Fruit fly (Drosophila melanogaster): ENCODE measurements around the gene Appl.

Gene Appl

DNA sequence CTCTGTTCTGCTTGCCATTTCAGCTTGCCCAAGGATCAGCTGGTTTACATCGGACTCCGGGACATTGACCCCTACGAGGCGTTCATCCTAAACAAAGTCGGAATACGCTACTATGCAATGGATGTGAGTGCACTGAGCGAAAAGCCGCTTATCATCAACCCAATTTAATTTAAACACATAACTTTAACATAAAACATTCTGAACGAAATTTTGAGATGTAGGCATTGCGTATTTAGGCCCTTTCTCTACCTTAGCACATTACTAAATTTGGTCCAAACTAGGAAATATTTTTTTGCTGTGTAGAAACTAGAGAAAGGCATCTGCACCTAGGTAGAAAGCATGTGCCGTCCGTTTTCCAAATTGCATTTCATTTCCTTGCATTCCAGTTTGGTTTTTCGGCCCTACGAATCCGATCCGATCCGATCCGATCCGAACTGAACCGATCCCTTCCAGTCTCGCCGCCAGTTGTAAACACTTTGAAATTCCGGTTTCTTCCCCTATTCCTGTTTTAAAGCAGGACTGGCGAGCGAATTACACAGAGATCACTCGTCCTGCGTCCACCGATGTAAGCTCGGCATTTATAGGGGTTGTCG, 3.7 kb upstream of the Appl start:
- TF ChIP-seq ttk (optimal IDR thresholded peaks at IDR 0.05) (no peak), Myc (optimal IDR thresholded peaks at IDR 0.05) (no peak), Sin3A (optimal IDR thresholded peaks at IDR 0.05) (no peak), h (optimal IDR thresholded peaks at IDR 0.05) (no peak), psq (optimal IDR thresholded peaks at IDR 0.05) (no peak), insv (optimal IDR thresholded peaks at IDR 0.05) (no peak)

- TF ChIP-seq Sin3A (optimal IDR thresholded peaks at IDR 0.05): no peak
- TF ChIP-seq psq (optimal IDR thresholded peaks at IDR 0.05): no peak
- no peak for TF ChIP-seq insv (optimal IDR thresholded peaks at IDR 0.05)
- TF ChIP-seq h (optimal IDR thresholded peaks at IDR 0.05): no peak
- no peak for TF ChIP-seq Myc (optimal IDR thresholded peaks at IDR 0.05)
- no peak for TF ChIP-seq ttk (optimal IDR thresholded peaks at IDR 0.05)
Measured at dm6 chrX:542069-542468, 11.8 kb downstream of the Appl start.

DNA sequence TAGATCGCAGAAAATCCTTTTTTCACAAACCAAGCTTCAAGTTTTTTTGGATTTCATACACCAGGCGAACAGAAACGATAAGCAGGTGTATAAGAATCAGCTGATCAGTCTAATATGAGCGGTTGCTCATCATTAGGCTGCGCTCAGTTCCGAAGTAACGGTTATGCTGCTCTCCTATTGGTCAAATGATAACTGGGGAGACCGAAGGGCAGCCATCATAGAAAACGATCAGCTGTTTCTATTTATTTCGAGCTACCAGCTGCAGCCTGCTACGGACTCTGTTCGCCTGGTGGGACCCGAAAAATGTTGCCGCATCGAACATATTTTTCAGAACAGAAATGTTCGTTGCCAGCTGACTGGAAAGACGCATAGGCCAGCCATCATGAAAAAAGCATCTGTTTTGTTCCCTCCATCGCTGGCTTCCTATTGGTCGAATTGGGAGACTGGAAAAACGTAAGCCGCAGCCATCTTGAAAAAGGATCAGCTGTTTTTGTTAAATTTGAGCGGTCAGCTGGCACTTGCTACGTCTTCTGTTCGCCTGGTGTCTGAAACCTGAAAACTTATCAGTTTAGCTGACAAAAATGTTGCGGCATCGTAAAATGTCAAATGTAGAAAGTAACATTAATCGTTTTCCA, 16.2 kb downstream of the Appl start:
- TF ChIP-seq Myc (optimal IDR thresholded peaks at IDR 0.05) (no peak), psq (optimal IDR thresholded peaks at IDR 0.05) (no peak), h (optimal IDR thresholded peaks at IDR 0.05) (no peak), Sin3A (optimal IDR thresholded peaks at IDR 0.05) (no peak), insv (optimal IDR thresholded peaks at IDR 0.05) (no peak), ttk (optimal IDR thresholded peaks at IDR 0.05) (no peak)

- no peak for TF ChIP-seq Myc (optimal IDR thresholded peaks at IDR 0.05)
- TF ChIP-seq h (optimal IDR thresholded peaks at IDR 0.05): no peak
- no peak for TF ChIP-seq ttk (optimal IDR thresholded peaks at IDR 0.05)
- no peak for TF ChIP-seq insv (optimal IDR thresholded peaks at IDR 0.05)
- TF ChIP-seq Sin3A (optimal IDR thresholded peaks at IDR 0.05): no peak
- TF ChIP-seq psq (optimal IDR thresholded peaks at IDR 0.05): no peak
Measured at dm6 chrX:580635-581034, 50.3 kb downstream of the Appl start.

DNA sequence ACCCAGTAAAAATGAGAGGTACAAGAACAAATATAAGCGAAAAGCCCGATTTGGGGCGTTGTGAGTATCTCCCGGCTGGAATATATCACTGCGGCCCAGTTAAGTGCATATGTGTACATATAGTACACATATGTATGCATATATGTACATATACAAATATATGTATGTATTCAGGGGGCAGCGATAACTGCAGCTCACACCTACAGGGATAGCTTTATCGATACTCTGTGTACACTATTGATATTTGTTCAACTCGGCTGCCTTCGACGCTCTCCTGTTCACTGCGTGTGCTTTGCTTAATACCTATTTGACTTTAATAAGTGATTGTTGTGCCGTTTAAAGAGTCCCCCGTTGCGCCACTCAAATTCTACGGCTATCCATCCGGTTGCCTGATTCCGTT, 51.5 kb downstream of the Appl start, which contains the start of gene vnd:
vnd (plus strand) TSS at position 297 of the 400 bp plus-strand sequence.
- no peak for TF ChIP-seq ttk (optimal IDR thresholded peaks at IDR 0.05)
- TF ChIP-seq Sin3A (optimal IDR thresholded peaks at IDR 0.05): no peak
- no peak for TF ChIP-seq Myc (optimal IDR thresholded peaks at IDR 0.05)
- no peak for TF ChIP-seq h (optimal IDR thresholded peaks at IDR 0.05)
- TF ChIP-seq insv (optimal IDR thresholded peaks at IDR 0.05): no peak
- TF ChIP-seq psq (optimal IDR thresholded peaks at IDR 0.05): no peak

DNA sequence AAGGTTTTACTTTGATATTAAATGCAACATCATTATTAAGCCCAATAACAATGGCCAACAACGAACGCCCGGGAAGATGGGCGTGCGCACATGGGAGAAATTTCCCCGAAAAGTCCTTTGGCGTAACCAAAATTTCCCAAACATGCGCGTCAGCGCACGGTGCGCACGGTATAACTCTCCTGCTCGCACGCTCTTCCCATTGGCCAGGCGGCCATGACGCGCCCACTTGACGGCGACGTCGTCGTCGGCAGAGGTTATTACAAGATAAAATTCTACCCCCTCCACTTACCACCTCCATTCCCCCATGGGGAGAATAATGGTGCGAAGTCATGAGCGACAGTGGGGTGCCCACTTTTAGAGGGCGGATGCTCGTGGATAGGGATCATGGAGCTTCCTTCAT, 58.6 kb downstream of the Appl start:
- TF ChIP-seq psq (optimal IDR thresholded peaks at IDR 0.05): no peak
- no peak for TF ChIP-seq Sin3A (optimal IDR thresholded peaks at IDR 0.05)
- no peak for TF ChIP-seq h (optimal IDR thresholded peaks at IDR 0.05)
- TF ChIP-seq ttk (optimal IDR thresholded peaks at IDR 0.05): no peak
- TF ChIP-seq insv (optimal IDR thresholded peaks at IDR 0.05): no peak

- TF ChIP-seq Myc (optimal IDR thresholded peaks at IDR 0.05) (no peak), insv (optimal IDR thresholded peaks at IDR 0.05) (no peak), h (optimal IDR thresholded peaks at IDR 0.05) (no peak), Sin3A (optimal IDR thresholded peaks at IDR 0.05) (no peak), ttk (optimal IDR thresholded peaks at IDR 0.05) (no peak), psq (optimal IDR thresholded peaks at IDR 0.05) (no peak)
Measured at dm6 chrX:590479-590878, 60.2 kb downstream of the Appl start.

- TF ChIP-seq insv (optimal IDR thresholded peaks at IDR 0.05) (no peak), Sin3A (optimal IDR thresholded peaks at IDR 0.05) (no peak), Myc (optimal IDR thresholded peaks at IDR 0.05) (no peak), psq (optimal IDR thresholded peaks at IDR 0.05) (no peak), h (optimal IDR thresholded peaks at IDR 0.05) (no peak), ttk (optimal IDR thresholded peaks at IDR 0.05) (no peak)
Measured at dm6 chrX:592588-593288, 62.4 kb downstream of the Appl start.

- TF ChIP-seq h (optimal IDR thresholded peaks at IDR 0.05) (no peak), psq (optimal IDR thresholded peaks at IDR 0.05) (no peak), ttk (optimal IDR thresholded peaks at IDR 0.05) (no peak), Myc (optimal IDR thresholded peaks at IDR 0.05) (no peak), insv (optimal IDR thresholded peaks at IDR 0.05) (no peak), Sin3A (optimal IDR thresholded peaks at IDR 0.05) (no peak)
Measured at dm6 chrX:597057-597456, 66.8 kb downstream of the Appl start.

DNA sequence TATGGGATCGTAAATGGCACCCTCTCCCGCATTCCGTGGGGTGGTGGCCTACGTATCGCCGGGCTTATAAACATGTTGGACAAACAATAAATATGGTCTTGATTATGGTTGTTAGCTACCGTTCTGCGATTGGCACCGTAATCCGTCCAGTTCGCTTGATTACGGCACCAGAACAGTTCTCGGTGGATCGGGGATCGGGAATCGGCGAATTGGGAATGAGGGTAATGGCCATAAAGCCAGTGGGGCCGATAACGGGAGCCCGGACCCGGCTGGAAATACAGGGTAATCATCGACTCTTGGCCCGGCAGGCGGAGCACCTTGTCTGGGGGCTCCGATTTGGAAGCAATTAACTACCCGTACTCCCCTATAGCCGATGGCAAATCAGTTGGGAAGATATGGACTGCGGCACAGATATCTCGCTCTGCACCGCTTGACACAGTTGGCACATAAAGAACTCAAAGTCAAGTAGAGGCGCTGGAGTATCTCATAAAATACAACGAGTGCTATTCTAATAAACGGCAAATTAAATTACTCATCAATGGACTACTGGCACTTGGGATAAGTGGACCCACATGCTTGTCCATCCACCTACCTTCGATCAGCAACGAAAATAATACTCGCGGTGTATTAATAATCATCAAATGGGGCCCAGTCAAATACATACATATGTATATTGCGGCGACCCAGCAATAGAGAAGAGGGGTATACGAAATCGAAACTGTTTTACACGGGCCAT, 68.2 kb downstream of the Appl start:
- no peak for TF ChIP-seq Sin3A (optimal IDR thresholded peaks at IDR 0.05)
- no peak for TF ChIP-seq Myc (optimal IDR thresholded peaks at IDR 0.05)
- TF ChIP-seq ttk (optimal IDR thresholded peaks at IDR 0.05): no peak
- no peak for TF ChIP-seq insv (optimal IDR thresholded peaks at IDR 0.05)
- TF ChIP-seq h (optimal IDR thresholded peaks at IDR 0.05): no peak
- TF ChIP-seq psq (optimal IDR thresholded peaks at IDR 0.05): no peak

- TF ChIP-seq ttk (optimal IDR thresholded peaks at IDR 0.05) (no peak), psq (optimal IDR thresholded peaks at IDR 0.05) (no peak), Sin3A (optimal IDR thresholded peaks at IDR 0.05) (no peak)
Measured at dm6 chrX:599727-600126, 69.4 kb downstream of the Appl start.

dm6 chrX:601984-602383, 71.7 kb downstream of the Appl start:
- TF ChIP-seq Sin3A (optimal IDR thresholded peaks at IDR 0.05): no peak
- no peak for TF ChIP-seq insv (optimal IDR thresholded peaks at IDR 0.05)
- no peak for TF ChIP-seq ttk (optimal IDR thresholded peaks at IDR 0.05)
- TF ChIP-seq h (optimal IDR thresholded peaks at IDR 0.05): no peak
- TF ChIP-seq Myc (optimal IDR thresholded peaks at IDR 0.05): no peak
- TF ChIP-seq psq (optimal IDR thresholded peaks at IDR 0.05): no peak
